Fruit fly (Drosophila melanogaster): ENCODE measurements around the gene Prp40.
A peak's percentile ranks its signal among the peaks of the same experiment; 100 is the strongest.

Gene Prp40

DNA sequence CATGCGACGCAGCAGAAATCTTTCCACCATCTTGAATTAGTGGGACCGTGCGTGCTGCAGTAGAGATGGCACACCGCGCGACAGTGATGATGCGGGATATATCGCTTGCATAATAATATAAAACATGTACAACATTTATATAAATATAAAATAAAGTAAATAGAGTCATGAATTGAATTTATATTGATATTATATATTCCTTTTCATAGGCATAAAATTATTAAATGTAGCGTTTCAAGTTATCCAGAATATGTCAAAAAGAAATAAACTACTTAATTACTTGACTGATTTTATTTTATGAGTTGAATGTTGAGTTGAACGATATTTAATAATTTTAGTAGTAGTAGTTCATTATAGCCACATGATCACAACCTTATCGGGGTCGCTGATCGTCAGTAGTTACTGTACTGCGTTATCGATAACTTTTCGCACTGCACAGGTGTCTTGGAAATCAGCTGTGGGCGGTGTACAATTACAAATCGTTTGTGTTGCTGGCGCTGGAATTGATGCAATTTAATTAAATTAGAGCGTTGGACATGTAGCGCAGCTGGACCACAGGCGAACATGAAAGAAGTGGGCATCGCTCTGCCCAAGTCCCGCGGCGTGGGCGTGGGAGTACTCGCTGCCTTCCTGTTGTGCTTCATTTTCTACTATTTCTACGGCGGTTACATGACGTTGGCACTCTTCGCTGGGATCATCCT is 35.2 kb upstream of the Prp40 start, which contains the start of the genes Chd1 and Bem46 (continued):
- TF ChIP-seq unc-4 (GFP tag; IDR thresholded peaks at IDR 0.05; ENCODE audit: partially characterized antibody) (0 out of 2 replicates have a peak, but pooled peaks have one; percentile 14), HHEX (GFP tag; optimal IDR thresholded peaks at IDR 0.05) (peak; percentile 79), CG31388 (GFP tag; optimal IDR thresholded peaks at IDR 0.05) (peak; percentile 11), CG13894 (tag; optimal IDR thresholded peaks at IDR 0.05) (peak; percentile 76), Hr39 (optimal IDR thresholded peaks at IDR 0.05) (no peak), CG30020 (tag; optimal IDR thresholded peaks at IDR 0.05) (peak; percentile 82), ewg (GFP tag; optimal IDR thresholded peaks at IDR 0.05) (peak; percentile 77), ash1 (GFP tag; optimal IDR thresholded peaks at IDR 0.05) (no peak), inv (GFP tag; IDR thresholded peaks at IDR 0.05; ENCODE audit: partially characterized antibody) (peak; percentile 39; the same call in 1 of the 2 replicates), Gsc (GFP tag; IDR thresholded peaks at IDR 0.05) (peak; percentile 48; the same call in 1 of the 2 replicates), CG12219 (GFP tag; optimal IDR thresholded peaks at IDR 0.05) (no peak), Lhr (GFP tag; optimal IDR thresholded peaks at IDR 0.05) (no peak), CrebB (tag; optimal IDR thresholded peaks at IDR 0.05) (peak; percentile 31), sens (GFP tag) (peak; percentile 94), Bteb2 (GFP tag; optimal IDR thresholded peaks at IDR 0.05) (peak; percentile 33), Abd-B (GFP tag; optimal IDR thresholded peaks at IDR 0.05) (peak; percentile 92), Hand (GFP tag; optimal IDR thresholded peaks at IDR 0.05) (peak; percentile 61), Med (GFP tag) (peak; percentile 93), H15 (GFP tag; IDR thresholded peaks at IDR 0.05) (peak; percentile 80), lilli (GFP tag; optimal IDR thresholded peaks at IDR 0.05) (peak; percentile 85), lmd (GFP tag; IDR thresholded peaks at IDR 0.05) (peak; percentile 90), CG4730 (GFP tag; IDR thresholded peaks at IDR 0.05) (peak; percentile 86), prd (optimal IDR thresholded peaks at IDR 0.05) (no peak), prd (GFP tag; IDR thresholded peaks at IDR 0.05) (peak; percentile 91), pzg (GFP tag; optimal IDR thresholded peaks at IDR 0.05) (peak; percentile 39), CG7271 (tag; optimal IDR thresholded peaks at IDR 0.05) (peak; percentile 47), CG17912 (GFP tag; optimal IDR thresholded peaks at IDR 0.05) (peak; percentile 54), CG1603 (tag; optimal IDR thresholded peaks at IDR 0.05) (peak; percentile 72), Nf-YB (GFP tag; optimal IDR thresholded peaks at IDR 0.05) (peak; percentile 67), dan (GFP tag; IDR thresholded peaks at IDR 0.05) (no peak), tup (GFP tag; optimal IDR thresholded peaks at IDR 0.05) (peak; percentile 50), tx (GFP tag; optimal IDR thresholded peaks at IDR 0.05) (peak; percentile 57), pfk (GFP tag; optimal IDR thresholded peaks at IDR 0.05) (peak; percentile 44), CG18011 (GFP tag; optimal IDR thresholded peaks at IDR 0.05) (peak; percentile 69), Hmr (GFP tag; optimal IDR thresholded peaks at IDR 0.05) (no peak), CG2199 (GFP tag; IDR thresholded peaks at IDR 0.05) (no peak), CG8290 (GFP tag; optimal IDR thresholded peaks at IDR 0.05) (peak; percentile 55), CG8290 (tag; optimal IDR thresholded peaks at IDR 0.05) (no peak), CG7372 (GFP tag; IDR thresholded peaks at IDR 0.05) (peak; percentile 78), ems (GFP tag; optimal IDR thresholded peaks at IDR 0.05) (peak; percentile 69), CG4617 (GFP tag; optimal IDR thresholded peaks at IDR 0.05; ENCODE audit: borderline replicate concordance) (peak; percentile 70), abd-A (tag; optimal IDR thresholded peaks at IDR 0.05) (no peak), Eip74EF (GFP tag; optimal IDR thresholded peaks at IDR 0.05) (no peak), CG12942 (GFP tag; optimal IDR thresholded peaks at IDR 0.05) (peak; percentile 88), bigmax (GFP tag; optimal IDR thresholded peaks at IDR 0.05) (no peak), CG8478 (optimal IDR thresholded peaks at IDR 0.05) (no peak), CG31224 (GFP tag; IDR thresholded peaks at IDR 0.05) (peak; percentile 54; the same call in 1 of the 2 replicates), Pdp1 (GFP tag; optimal IDR thresholded peaks at IDR 0.05) (peak; percentile 79 to 82), Rx (GFP tag; IDR thresholded peaks at IDR 0.05) (peak; percentile 65), CG14014 (GFP tag; IDR thresholded peaks at IDR 0.05) (peak; percentile 84)
